Fruit fly (Drosophila melanogaster): ENCODE measurements around the gene lectin-30A.

DNA sequence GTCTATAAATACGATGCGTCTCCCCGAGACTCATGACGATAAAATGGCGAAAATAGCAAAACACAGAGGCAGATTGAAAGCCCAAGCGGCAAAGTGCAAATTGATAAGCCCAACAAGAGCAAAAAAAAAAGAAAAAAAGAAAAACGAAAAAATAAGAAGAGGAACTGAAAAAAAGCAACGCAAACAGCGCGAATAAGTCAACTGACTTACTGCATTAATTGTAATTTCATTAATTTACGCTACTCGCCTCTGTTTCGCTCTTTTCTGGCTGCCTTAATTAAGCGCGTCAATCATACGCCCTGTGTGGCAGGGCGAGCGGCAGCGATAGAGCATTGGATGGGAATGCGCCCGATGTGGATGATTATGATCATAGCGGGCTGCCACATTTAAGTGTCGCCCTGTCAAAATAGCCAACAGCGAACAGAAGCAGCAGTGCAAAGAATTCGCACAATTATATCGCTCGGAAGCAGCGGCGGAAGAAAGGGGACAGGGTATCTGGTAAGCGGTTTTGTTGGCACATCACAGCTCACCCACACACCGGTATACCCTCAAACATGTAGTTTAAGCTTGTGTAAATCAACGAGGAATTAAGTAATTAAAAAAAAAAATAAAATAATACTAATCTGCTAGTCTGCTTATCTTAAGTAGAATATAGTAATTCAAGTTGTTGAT, 22.8 kb downstream of the lectin-30A start:
- peak; percentile 42 for TF ChIP-seq CG34367 (tag; optimal IDR thresholded peaks at IDR 0.05)
- peak; percentile 56 for TF ChIP-seq CG8159 (tag; optimal IDR thresholded peaks at IDR 0.05)
- peak; percentile 76 for TF ChIP-seq Ets98B (GFP tag; IDR thresholded peaks at IDR 0.05)
- TF ChIP-seq CG32121 (GFP tag; IDR thresholded peaks at IDR 0.05) = peak; percentile 73
- TF ChIP-seq CG10348 (GFP tag; IDR thresholded peaks at IDR 0.05) = no peak
